Fruit fly (Drosophila melanogaster) Kc167 (cell line): ENCODE measurements around the gene CG7006.

Experiments used
- Myc ChIP-seq: fragments of >200 bp; optimal IDR thresholded peaks from 2 replicates; lab custom pipeline; 2017; ENCODE audit warnings: missing external identifiers
- Sin3A ChIP-seq: fragments of >200 bp; optimal IDR thresholded peaks from 2 replicates; lab custom pipeline; 2018; ENCODE audit warnings: missing external identifiers
- h ChIP-seq: fragments of >200 bp; optimal IDR thresholded peaks from 3 replicates; lab custom pipeline; 2018; ENCODE audit warnings: missing external identifiers
- insv ChIP-seq: fragments of >200 bp; optimal IDR thresholded peaks from 3 replicates; lab custom pipeline; 2018; ENCODE audit warnings: missing external identifiers
- psq ChIP-seq: fragments of >200 bp; optimal IDR thresholded peaks from 2 replicates; lab custom pipeline; 2017; ENCODE audit warnings: missing external identifiers
- ttk ChIP-seq: sonication (Bioruptor generic); optimal IDR thresholded peaks from 2 replicates; lab custom pipeline; 2017; ENCODE audit warnings: missing external identifiers

The CG7006 gene

DNA sequence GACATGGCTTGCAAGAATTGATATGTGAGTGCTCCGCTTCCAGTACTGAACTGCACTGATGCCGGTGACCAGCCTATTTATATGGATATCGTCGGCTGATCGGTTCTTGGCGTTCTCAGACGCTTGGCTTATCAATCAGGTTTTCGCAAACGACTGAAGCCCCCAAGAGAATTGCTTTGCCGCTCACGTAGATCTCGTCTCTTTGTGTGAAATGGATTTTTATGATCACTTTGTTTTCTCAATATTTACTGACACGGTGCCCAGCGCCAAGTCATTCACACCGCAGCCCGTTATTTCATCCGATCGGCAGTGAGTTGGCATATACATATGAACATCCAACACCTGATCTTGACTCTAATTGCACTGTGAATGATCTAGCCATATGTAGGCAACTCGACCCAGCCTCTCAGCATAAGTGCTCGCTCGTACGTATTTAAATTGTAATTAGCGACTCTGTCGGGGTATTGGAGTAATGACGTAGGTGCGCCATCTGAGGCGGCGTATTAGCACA is 9.9 kb downstream of the CG7006 start, which contains the start of gene CG13639:
TSS of gene CG13639 (minus strand) at position 51 of the 511 bp plus-strand sequence.
- no peak for TF ChIP-seq Sin3A (lab: Kevin White, UChicago)
- no peak for TF ChIP-seq Myc
- TF ChIP-seq insv (lab: Kevin White, UChicago) = no peak
- no peak for TF ChIP-seq ttk (lab: Kevin White, UChicago)
- TF ChIP-seq h (lab: Kevin White, UChicago) = no peak
- TF ChIP-seq psq (lab: Kevin White, UChicago) = no peak

DNA sequence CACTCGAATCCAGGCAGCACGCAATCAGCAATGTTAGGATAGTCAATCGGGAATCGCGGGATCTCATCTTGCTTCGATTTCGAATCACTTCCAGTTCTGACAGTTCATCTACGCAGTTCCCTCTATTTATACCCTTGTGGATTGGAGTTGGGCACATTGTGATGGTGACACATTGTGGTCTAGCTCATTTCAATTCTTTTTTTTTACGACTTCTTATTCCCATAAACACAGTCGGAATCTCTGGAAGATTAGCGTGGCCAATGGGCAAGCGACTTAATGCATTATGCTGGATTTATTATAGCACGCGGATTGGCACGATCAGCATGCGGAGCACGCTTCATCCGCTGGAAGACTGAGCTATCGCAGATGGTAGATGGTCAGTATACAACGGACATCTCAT is 11.6 kb downstream of the CG7006 start, which contains the start of gene CG13640:
TSS of gene CG13640 (minus strand) at position 101 of the 400 bp plus-strand sequence.
- TF ChIP-seq Myc = no peak
- TF ChIP-seq ttk (lab: Kevin White, UChicago) = no peak
- no peak for TF ChIP-seq psq (lab: Kevin White, UChicago)
- TF ChIP-seq Sin3A (lab: Kevin White, UChicago) = no peak

dm6 chr3R:24862574-24863089 is 12.2 kb downstream of the CG7006 start, which contains the start of gene CG7016:
CG7016 (plus strand) TSS chr3R:24862931.
- no peak for TF ChIP-seq Myc
- TF ChIP-seq psq (lab: Kevin White, UChicago) = no peak
- no peak for TF ChIP-seq ttk (lab: Kevin White, UChicago)
- no peak for TF ChIP-seq h (lab: Kevin White, UChicago)
- TF ChIP-seq Sin3A (lab: Kevin White, UChicago) = no peak
- TF ChIP-seq insv (lab: Kevin White, UChicago) = no peak

- TF ChIP-seq h (lab: Kevin White, UChicago) (no peak), Myc (no peak), insv (lab: Kevin White, UChicago) (no peak), Sin3A (lab: Kevin White, UChicago) (no peak), ttk (lab: Kevin White, UChicago) (no peak), psq (lab: Kevin White, UChicago) (no peak)
Observed at dm6 chr3R:24863894-24864293, 13.5 kb downstream of the CG7006 start.

- TF ChIP-seq psq (lab: Kevin White, UChicago) (no peak), insv (lab: Kevin White, UChicago) (no peak), Sin3A (lab: Kevin White, UChicago) (no peak), Myc (no peak), ttk (lab: Kevin White, UChicago) (no peak), h (lab: Kevin White, UChicago) (no peak)
Observed at dm6 chr3R:24864719-24865400, 14.4 kb downstream of the CG7006 start, which contains the start of the genes Srg1 and Elal. Srg1 (minus strand) TSS chr3R:24864732. Elal (plus strand) TSS chr3R:24865350.

dm6 chr3R:24866976-24867375 is 16.5 kb downstream of the CG7006 start:
- TF ChIP-seq Myc (no peak), h (lab: Kevin White, UChicago) (no peak), ttk (lab: Kevin White, UChicago) (no peak), psq (lab: Kevin White, UChicago) (no peak), insv (lab: Kevin White, UChicago) (no peak), Sin3A (lab: Kevin White, UChicago) (no peak)

DNA sequence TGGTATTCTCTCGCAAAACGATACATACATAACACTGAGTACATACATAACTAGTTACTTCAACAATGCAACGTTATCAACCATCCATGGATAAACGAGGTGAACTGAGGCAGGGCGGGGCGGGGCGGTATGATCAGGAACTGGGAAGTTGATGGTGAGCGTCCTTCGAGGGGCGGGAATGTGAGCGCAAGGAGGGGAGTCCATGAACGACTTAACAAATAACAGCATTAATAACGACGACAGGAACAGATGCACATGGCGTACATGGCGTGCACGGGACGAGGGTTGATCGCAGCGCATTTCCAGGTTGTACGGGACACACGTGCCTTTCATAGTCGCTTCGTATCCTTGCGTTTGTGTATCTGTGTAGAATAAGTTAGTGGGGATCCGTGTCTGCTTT is 17.5 kb downstream of the CG7006 start:
- TF ChIP-seq insv (lab: Kevin White, UChicago) = no peak
- TF ChIP-seq Sin3A (lab: Kevin White, UChicago) = no peak
- TF ChIP-seq h (lab: Kevin White, UChicago) = no peak
- TF ChIP-seq psq (lab: Kevin White, UChicago) = no peak
- no peak for TF ChIP-seq ttk (lab: Kevin White, UChicago)
- TF ChIP-seq Myc = no peak

DNA sequence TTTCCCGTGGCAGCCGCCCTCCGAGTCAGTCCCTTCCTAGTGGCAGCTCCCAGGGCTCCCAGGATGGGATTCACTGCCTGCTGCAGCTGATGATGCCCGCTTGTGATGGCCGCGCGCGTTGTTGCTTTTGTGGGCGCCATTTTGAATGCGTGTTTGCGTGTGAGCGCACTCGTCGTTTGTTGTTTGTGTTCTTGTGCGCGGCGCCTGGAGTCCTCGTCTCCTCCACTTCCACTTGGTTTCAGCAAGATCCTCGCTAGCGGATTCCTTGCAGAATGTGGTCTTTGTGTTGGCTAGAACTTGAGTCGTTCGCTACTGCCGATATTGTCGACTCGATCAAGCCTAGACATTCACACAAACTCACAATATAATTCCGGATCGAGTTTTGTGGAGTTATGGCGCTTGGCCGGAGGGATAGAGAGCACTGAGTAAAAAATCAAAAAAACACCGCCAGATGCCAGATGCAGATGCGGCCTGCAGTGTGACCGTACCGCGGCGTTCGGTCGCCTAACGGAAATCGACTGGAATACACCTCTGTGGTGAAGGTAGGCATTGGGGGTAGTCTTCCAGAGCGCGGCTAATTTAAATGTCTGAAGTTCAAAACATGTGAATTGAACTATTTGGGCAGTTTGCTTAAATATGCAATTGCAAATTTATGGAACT is 20.1 kb downstream of the CG7006 start, which contains the start of gene CycB3:
TSS of gene CycB3 (minus strand) at position 428 of the 660 bp plus-strand sequence.
- TF ChIP-seq ttk (lab: Kevin White, UChicago) (no peak), psq (lab: Kevin White, UChicago) (no peak), insv (lab: Kevin White, UChicago) (no peak), h (lab: Kevin White, UChicago) (no peak), Sin3A (lab: Kevin White, UChicago) (no peak), Myc (no peak)

dm6 chr3R:24875939-24876842 is 25.8 kb downstream of the CG7006 start, which contains the start of gene CG3744:
CG3744 (minus strand) TSS chr3R:24876654.
- TF ChIP-seq Myc (no peak), psq (lab: Kevin White, UChicago) (no peak), ttk (lab: Kevin White, UChicago) (no peak), Sin3A (lab: Kevin White, UChicago) (no peak), h (lab: Kevin White, UChicago) (no peak), insv (lab: Kevin White, UChicago) (no peak)

- no peak for TF ChIP-seq psq (lab: Kevin White, UChicago)
- no peak for TF ChIP-seq ttk (lab: Kevin White, UChicago)
- no peak for TF ChIP-seq h (lab: Kevin White, UChicago)
- no peak for TF ChIP-seq Myc
- no peak for TF ChIP-seq Sin3A (lab: Kevin White, UChicago)
- no peak for TF ChIP-seq insv (lab: Kevin White, UChicago)
Observed at dm6 chr3R:24876843-24877457, 26.5 kb downstream of the CG7006 start, which contains the start of the genes CG11089 and CG31381. CG11089 (plus strand) TSS chr3R:24877045. CG31381 (plus strand) TSS chr3R:24877045.
